Fruit fly (Drosophila melanogaster): ENCODE measurements around the gene ScsbetaA.

ScsbetaA gene

dm6 chr3R:8954515-8955358 is 16.2 kb downstream of the ScsbetaA start (continued):
- TF ChIP-seq CG17802 (tag; optimal IDR thresholded peaks at IDR 0.05) (no peak), BtbVII (GFP tag; optimal IDR thresholded peaks at IDR 0.05) (no peak), yki (optimal IDR thresholded peaks at IDR 0.05) (no peak), CG15479 (GFP tag; optimal IDR thresholded peaks at IDR 0.05) (no peak), CG13894 (tag; optimal IDR thresholded peaks at IDR 0.05) (no peak), CG8290 (GFP tag; optimal IDR thresholded peaks at IDR 0.05) (no peak), CG8290 (tag; optimal IDR thresholded peaks at IDR 0.05) (no peak), dan (GFP tag; IDR thresholded peaks at IDR 0.05) (no peak), tap (tag; optimal IDR thresholded peaks at IDR 0.05) (peak; percentile 75), CG9817 (tag; optimal IDR thresholded peaks at IDR 0.05) (no peak), NK7.1 (GFP tag; optimal IDR thresholded peaks at IDR 0.05) (no peak), crc (GFP tag; optimal IDR thresholded peaks at IDR 0.05) (no peak), CG15696 (tag; optimal IDR thresholded peaks at IDR 0.05) (no peak), CG4854 (GFP tag; optimal IDR thresholded peaks at IDR 0.05) (no peak), ab (GFP tag; optimal IDR thresholded peaks at IDR 0.05) (no peak), Chrac-16 (GFP tag; optimal IDR thresholded peaks at IDR 0.05) (peak; percentile 11), Atf3 (GFP tag; optimal IDR thresholded peaks at IDR 0.05) (no peak), CG1832 (GFP tag; optimal IDR thresholded peaks at IDR 0.05) (no peak), Xbp1 (GFP tag; optimal IDR thresholded peaks at IDR 0.05) (peak; percentile 33), z (GFP tag; IDR thresholded peaks at IDR 0.05) (no peak), CG3407 (GFP tag; optimal IDR thresholded peaks at IDR 0.05) (peak; percentile 47), croc (GFP tag; conservative IDR thresholded peaks at IDR 0.05) (peak; percentile 39), CG3065 (GFP tag; optimal IDR thresholded peaks at IDR 0.05) (peak; percentile 22), wor (GFP tag; IDR thresholded peaks at IDR 0.05) (peak; percentile 41; the same call in 1 of the 2 replicates), PHDP (tag; optimal IDR thresholded peaks at IDR 0.05) (peak; percentile 68), Poxn (GFP tag; IDR thresholded peaks at IDR 0.05) (no peak), Spps (tag; optimal IDR thresholded peaks at IDR 0.05) (peak; percentile 64), CG7786 (GFP tag; optimal IDR thresholded peaks at IDR 0.05) (no peak), CG8924 (tag; optimal IDR thresholded peaks at IDR 0.05) (peak; percentile 69), unpg (GFP tag; optimal IDR thresholded peaks at IDR 0.05) (peak; percentile 72), exex (tag; optimal IDR thresholded peaks at IDR 0.05) (no peak), jing (GFP tag; optimal IDR thresholded peaks at IDR 0.05) (no peak), dysf (GFP tag; IDR thresholded peaks at IDR 0.05) (peak; percentile 34; the same call in 1 of the 3 replicates), nerfin-1 (tag; optimal IDR thresholded peaks at IDR 0.05) (peak; percentile 77), CG10274 (GFP tag; optimal IDR thresholded peaks at IDR 0.05) (no peak), eve (GFP tag; optimal IDR thresholded peaks at IDR 0.05) (peak in 1 of 2 experiments; percentile 48), gcm (GFP tag; optimal IDR thresholded peaks at IDR 0.05) (peak; percentile 74), kni (GFP tag; optimal IDR thresholded peaks at IDR 0.05) (peak; percentile 89), nmo (GFP tag; optimal IDR thresholded peaks at IDR 0.05) (peak; percentile 77), CG13296 (GFP tag; optimal IDR thresholded peaks at IDR 0.05) (peak; percentile 16), trem (tag; optimal IDR thresholded peaks at IDR 0.05) (peak; percentile 80), ken (GFP tag; IDR thresholded peaks at IDR 0.05) (no peak), CG34422 (GFP tag; IDR thresholded peaks at IDR 0.05) (0 out of 3 replicates have a peak, but pooled peaks have one; percentile 54), CG10979 (tag; optimal IDR thresholded peaks at IDR 0.05) (peak; percentile 85), CG4282 (GFP tag; optimal IDR thresholded peaks at IDR 0.05) (no peak), CG9876 (GFP tag; optimal IDR thresholded peaks at IDR 0.05) (no peak), hbn (GFP tag; IDR thresholded peaks at IDR 0.05; ENCODE audit: partially characterized antibody) (no peak), prd (optimal IDR thresholded peaks at IDR 0.05) (no peak), prd (GFP tag; IDR thresholded peaks at IDR 0.05) (no peak; the same call in 2 of the 3 replicates), Doc3 (GFP tag; IDR thresholded peaks at IDR 0.05; ENCODE audit: partially characterized antibody) (no peak)
